Worm (Caenorhabditis elegans): ENCODE measurements around the gene map-1.

Gene map-1

ce11 chrIV:3668603-3669002 is 18.1 kb downstream of the map-1 start, which contains the start of gene fmil-1:
fmil-1 (minus strand) TSS chrIV:3668703.
- TF ChIP-seq unc-39 (tag; optimal IDR thresholded peaks at IDR 0.05) (no peak), mdl-1 (tag; optimal IDR thresholded peaks at IDR 0.05) (no peak), sma-3 (GFP tag; optimal IDR thresholded peaks at IDR 0.05) (no peak), skn-1 (tag; optimal IDR thresholded peaks at IDR 0.05) (no peak), snpc-4 (tag; optimal IDR thresholded peaks at IDR 0.05) (no peak)

ce11 chrIV:3667796-3668195 is 18.9 kb downstream of the map-1 start:
- TF ChIP-seq R02D3.7 (tag; optimal IDR thresholded peaks at IDR 0.05) (no peak), mdl-1 (tag; optimal IDR thresholded peaks at IDR 0.05) (no peak), lin-39 (tag; optimal IDR thresholded peaks at IDR 0.05) (no peak), sma-3 (GFP tag; optimal IDR thresholded peaks at IDR 0.05) (no peak), nhr-23 (tag; optimal IDR thresholded peaks at IDR 0.05) (no peak)

- no peak for TF ChIP-seq sem-4 (tag; optimal IDR thresholded peaks at IDR 0.05)
- TF ChIP-seq skn-1 (tag; optimal IDR thresholded peaks at IDR 0.05), result no peak
- no peak for TF ChIP-seq fos-1 (tag; optimal IDR thresholded peaks at IDR 0.05)
- no peak for TF ChIP-seq elt-3 (tag; optimal IDR thresholded peaks at IDR 0.05)
- no peak for TF ChIP-seq Y55F3AM.14 (GFP tag; optimal IDR thresholded peaks at IDR 0.05)
These were observed 20.1 kb downstream of the map-1 start for ce11 chrIV:3666543-3666942.

- TF ChIP-seq elt-3 (tag; optimal IDR thresholded peaks at IDR 0.05) (no peak), nhr-12 (tag; optimal IDR thresholded peaks at IDR 0.05) (no peak), nhr-129 (tag; optimal IDR thresholded peaks at IDR 0.05) (no peak), mbf-1 (tag; optimal IDR thresholded peaks at IDR 0.05) (no peak), Y55F3AM.14 (GFP tag; optimal IDR thresholded peaks at IDR 0.05) (no peak), nhr-23 (tag; optimal IDR thresholded peaks at IDR 0.05) (no peak), fos-1 (tag; optimal IDR thresholded peaks at IDR 0.05) (no peak), ztf-11 (tag; optimal IDR thresholded peaks at IDR 0.05) (no peak), ceh-82 (tag; optimal IDR thresholded peaks at IDR 0.05) (no peak), gmeb-1 (tag; optimal IDR thresholded peaks at IDR 0.05) (no peak), lsy-2 (tag; optimal IDR thresholded peaks at IDR 0.05) (no peak), zag-1 (tag; optimal IDR thresholded peaks at IDR 0.05) (no peak), blmp-1 (tag; optimal IDR thresholded peaks at IDR 0.05; ENCODE audit: insufficient read depth) (no peak), aly-2 (tag; optimal IDR thresholded peaks at IDR 0.05) (no peak), nhr-11 (tag; optimal IDR thresholded peaks at IDR 0.05) (no peak), ama-1 (optimal IDR thresholded peaks at IDR 0.05) (no peak)
These were observed 21.6 kb downstream of the map-1 start for ce11 chrIV:3665089-3665488.

- TF ChIP-seq ztf-1 (GFP tag; conservative IDR thresholded peaks at IDR 0.05), result no peak
- TF ChIP-seq ztf-4 (tag; optimal IDR thresholded peaks at IDR 0.05), result no peak
- no peak for TF ChIP-seq nhr-23 (tag; optimal IDR thresholded peaks at IDR 0.05)
- TF ChIP-seq nhr-25 (tag; optimal IDR thresholded peaks at IDR 0.05), result no peak
- no peak for TF ChIP-seq unc-39 (tag; optimal IDR thresholded peaks at IDR 0.05)
- TF ChIP-seq F13H6.1 (tag; optimal IDR thresholded peaks at IDR 0.05), result no peak
- TF ChIP-seq egl-27 (tag; optimal IDR thresholded peaks at IDR 0.05), result no peak
- TF ChIP-seq ama-1 (optimal IDR thresholded peaks at IDR 0.05), result no peak
- no peak for TF ChIP-seq nhr-10 (tag; optimal IDR thresholded peaks at IDR 0.05)
- no peak for TF ChIP-seq mbf-1 (tag; optimal IDR thresholded peaks at IDR 0.05)
- no peak for TF ChIP-seq lin-13 (GFP tag; optimal IDR thresholded peaks at IDR 0.05)
- TF ChIP-seq ztf-11 (tag; optimal IDR thresholded peaks at IDR 0.05), result no peak
- TF ChIP-seq crh-2 (tag; optimal IDR thresholded peaks at IDR 0.05), result no peak
These were observed 23.8 kb downstream of the map-1 start for ce11 chrIV:3662863-3663262.

ce11 chrIV:3661117-3661634 is 25.5 kb downstream of the map-1 start:
- no peak for TF ChIP-seq nhr-237 (tag; optimal IDR thresholded peaks at IDR 0.05)
- no peak for TF ChIP-seq sem-4 (tag; optimal IDR thresholded peaks at IDR 0.05)
- TF ChIP-seq ceh-82 (tag; optimal IDR thresholded peaks at IDR 0.05), result no peak
- no peak for TF ChIP-seq unc-39 (tag; optimal IDR thresholded peaks at IDR 0.05)
- no peak for TF ChIP-seq mdl-1 (tag; optimal IDR thresholded peaks at IDR 0.05)
- TF ChIP-seq crh-2 (tag; optimal IDR thresholded peaks at IDR 0.05), result no peak
- no peak for TF ChIP-seq ceh-16 (tag; optimal IDR thresholded peaks at IDR 0.05)
- TF ChIP-seq nhr-23 (tag; optimal IDR thresholded peaks at IDR 0.05), result no peak
- TF ChIP-seq fos-1 (tag; optimal IDR thresholded peaks at IDR 0.05), result no peak
- TF ChIP-seq Y55F3AM.14 (GFP tag; optimal IDR thresholded peaks at IDR 0.05), result no peak
- TF ChIP-seq lin-39 (tag; optimal IDR thresholded peaks at IDR 0.05), result no peak
- TF ChIP-seq aly-2 (tag; optimal IDR thresholded peaks at IDR 0.05), result no peak
- TF ChIP-seq lin-11 (tag; optimal IDR thresholded peaks at IDR 0.05), result no peak
- TF ChIP-seq nhr-6 (tag; optimal IDR thresholded peaks at IDR 0.05), result no peak

Measured in whole organism, L2 larva.